Worm (Caenorhabditis elegans) whole organism, L1 larva: ENCODE results near the gene C49F5.7.
"Not testable (repeated sequence)": the region's sequence is repeated elsewhere in the genome, so short reads cannot be mapped to it uniquely, and the experiment has no call there.

Source experiments
- C04F5.9 ChIP-seq: sonication (generic microtip); optimal IDR thresholded peaks from 2 replicates; lab custom pipeline; 2016; ENCODE audit warnings: missing genetic modification characterization, missing compliant biosample characterization
- aha-1 ChIP-seq: fragments of 150-350 bp; optimal IDR thresholded peaks from 2 replicates; lab custom pipeline; 2014; ENCODE audit warnings: missing biosample characterization, missing genetic modification characterization
- alr-1 ChIP-seq: fragments of 200-800 bp; sonication (Bioruptor generic); optimal IDR thresholded peaks from 2 replicates; lab custom pipeline; 2018; ENCODE audit warnings: borderline replicate concordance, mild to moderate bottlenecking, missing genetic modification characterization, missing compliant biosample characterization
- aly-2 ChIP-seq: fragments of 150-350 bp; optimal IDR thresholded peaks from 2 replicates; lab custom pipeline; 2014; ENCODE audit warnings: missing biosample characterization, missing genetic modification characterization
- blmp-1 ChIP-seq: fragments of 150-350 bp; optimal IDR thresholded peaks from 2 replicates; lab custom pipeline; 2014; ENCODE audit warnings: missing biosample characterization, missing genetic modification characterization
- ceh-88 ChIP-seq: fragments of 200-800 bp; sonication (Bioruptor generic); IDR thresholded peaks from 2 replicates; pipeline ENCODE4 v1.3.6; 2022; ENCODE audit warnings: missing genetic modification characterization, missing compliant biosample characterization
- efl-3 ChIP-seq: fragments of 200-800 bp; sonication (Bioruptor generic); optimal IDR thresholded peaks from 2 replicates; lab custom pipeline; 2018; ENCODE audit warnings: mild to moderate bottlenecking, missing genetic modification characterization, missing compliant biosample characterization
- elt-2 ChIP-seq: sonication (generic microtip); optimal IDR thresholded peaks from 2 replicates; lab custom pipeline; 2016; ENCODE audit warnings: missing genetic modification characterization, mild to moderate bottlenecking, inconsistent platforms, missing compliant biosample characterization, missing genetic modification reagents
- elt-3 ChIP-seq, 6 experiments: fragments of 150-350 bp in 1 of 6; sonication (generic microtip); optimal IDR thresholded peaks; 2 replicates each; lab custom pipeline; 2017 to 2018; ENCODE audit warnings: missing biosample characterization in 6 of 6, missing genetic modification characterization in 6 of 6, inconsistent platforms in 1 of 6
- ets-5 ChIP-seq: fragments of 200-800 bp; sonication (Bioruptor generic); IDR thresholded peaks from 2 replicates; pipeline ENCODE4 v1.3.6; 2022; ENCODE audit warnings: missing genetic modification characterization, missing compliant biosample characterization
- fkh-10 ChIP-seq: sonication (generic microtip); optimal IDR thresholded peaks from 2 replicates; lab custom pipeline; 2017; ENCODE audit warnings: missing biosample characterization, missing genetic modification reagents, missing genetic modification characterization
- fkh-4 ChIP-seq: sonication (generic microtip); optimal IDR thresholded peaks from 2 replicates; lab custom pipeline; 2016; ENCODE audit warnings: missing compliant biosample characterization, missing genetic modification characterization, borderline replicate concordance
- grh-1 ChIP-seq: fragments of 200-800 bp; sonication (Bioruptor generic); IDR thresholded peaks from 2 replicates; pipeline ENCODE4 v1.3.6; 2022; ENCODE audit warnings: missing genetic modification reagents, missing genetic modification characterization, missing compliant biosample characterization
- hlh-4 ChIP-seq: sonication (generic microtip); optimal IDR thresholded peaks from 2 replicates; lab custom pipeline; 2016; ENCODE audit warnings: mild to moderate bottlenecking, missing genetic modification characterization, missing compliant biosample characterization
- irx-1 ChIP-seq: sonication (generic microtip); optimal IDR thresholded peaks from 2 replicates; lab custom pipeline; 2016; ENCODE audit warnings: missing genetic modification characterization, missing compliant biosample characterization
- lin-14 ChIP-seq: fragments of 200-800 bp; sonication (Bioruptor generic); optimal IDR thresholded peaks from 2 replicates; lab custom pipeline; 2018; ENCODE audit warnings: mild to moderate bottlenecking, missing genetic modification characterization, moderate library complexity, missing compliant biosample characterization
- lin-39 ChIP-seq: fragments of 150-350 bp; optimal IDR thresholded peaks from 2 replicates; lab custom pipeline; 2014; ENCODE audit warnings: missing biosample characterization, missing genetic modification reagents, missing genetic modification characterization
- lir-3 ChIP-seq: sonication (generic microtip); optimal IDR thresholded peaks from 2 replicates; lab custom pipeline; 2016; ENCODE audit warnings: mild to moderate bottlenecking, missing genetic modification characterization, moderate library complexity, missing compliant biosample characterization; ENCODE audit not compliant: poor library complexity
- mef-2 ChIP-seq: fragments of 150-350 bp; optimal IDR thresholded peaks from 2 replicates; lab custom pipeline; 2014; ENCODE audit warnings: missing biosample characterization, missing genetic modification characterization
- nhr-28 ChIP-seq: fragments of 150-350 bp; optimal IDR thresholded peaks from 2 replicates; lab custom pipeline; 2014; ENCODE audit warnings: missing biosample characterization, missing genetic modification characterization
- nhr-71 ChIP-seq: sonication (generic microtip); optimal IDR thresholded peaks from 2 replicates; lab custom pipeline; 2016; ENCODE audit warnings: mild to moderate bottlenecking, missing genetic modification characterization, moderate library complexity, missing compliant biosample characterization
- nhr-85 ChIP-seq: sonication (generic microtip); peaks from one replicate; lab custom pipeline; 2016; ENCODE audit warnings: missing genetic modification characterization, inconsistent platforms, missing compliant biosample characterization
- rnt-1 ChIP-seq: sonication (generic microtip); optimal IDR thresholded peaks from 2 replicates; lab custom pipeline; 2016; ENCODE audit warnings: mild to moderate bottlenecking, missing genetic modification characterization, moderate library complexity, missing compliant biosample characterization
- skn-1 ChIP-seq: fragments of 150-350 bp; optimal IDR thresholded peaks from 2 replicates; lab custom pipeline; 2014; ENCODE audit warnings: missing biosample characterization, missing genetic modification characterization
- snu-23 ChIP-seq: sonication (generic microtip); optimal IDR thresholded peaks from 2 replicates; lab custom pipeline; 2016; ENCODE audit warnings: missing genetic modification characterization, missing compliant biosample characterization
- sox-4 ChIP-seq: sonication (generic microtip); optimal IDR thresholded peaks from 2 replicates; lab custom pipeline; 2016; ENCODE audit warnings: missing genetic modification characterization, missing compliant biosample characterization
- tbx-2 ChIP-seq: sonication (generic microtip); optimal IDR thresholded peaks from 2 replicates; lab custom pipeline; 2016; ENCODE audit warnings: missing genetic modification characterization, missing compliant biosample characterization
- unc-30 ChIP-seq: sonication (generic microtip); optimal IDR thresholded peaks from 2 replicates; lab custom pipeline; 2017; ENCODE audit warnings: missing biosample characterization, missing genetic modification characterization
- unc-86 ChIP-seq: sonication (generic microtip); optimal IDR thresholded peaks from 2 replicates; lab custom pipeline; 2016; ENCODE audit warnings: missing genetic modification characterization, missing compliant biosample characterization
- unc-98 ChIP-seq: fragments of 200-800 bp; sonication (Bioruptor generic); IDR thresholded peaks from 2 replicates; pipeline ENCODE4 v1.3.6; 2022; ENCODE audit warnings: missing genetic modification characterization, missing compliant biosample characterization
- xbp-1 ChIP-seq: sonication (generic microtip); optimal IDR thresholded peaks from 2 replicates; lab custom pipeline; 2016; ENCODE audit warnings: missing genetic modification characterization, missing compliant biosample characterization

C49F5.7 gene

ce11 chrX:11955125-11955524 is 39.5 kb upstream of the C49F5.7 start, which contains the start of gene T08D10.3:
Gene T08D10.3, plus strand, starts transcription at chrX:11955425.
- TF ChIP-seq unc-86 (tag; lab: Kevin White, UChicago) (no peak), ets-5 (GFP tag; lab: Robert Waterston, UW) (no peak), aha-1 (tag; lab: Kevin White, UChicago) (no peak), aly-2 (no peak), fkh-4 (tag; lab: Kevin White, UChicago) (no peak), sox-4 (tag; lab: Kevin White, UChicago) (no peak), irx-1 (tag; lab: Kevin White, UChicago) (no peak), unc-98 (no peak)

ce11 chrX:11957246-11957645 is 37.3 kb upstream of the C49F5.7 start, which contains the start of gene T08D10.5:
Gene T08D10.5, plus strand, starts transcription at chrX:11957546.
- no peak for TF ChIP-seq ceh-88 (GFP tag; lab: Robert Waterston, UW)
- TF ChIP-seq elt-2 (tag; lab: Kevin White, UChicago): no peak
- TF ChIP-seq xbp-1 (tag; lab: Kevin White, UChicago): no peak
- no peak for TF ChIP-seq skn-1
- no peak for TF ChIP-seq tbx-2
- no peak for TF ChIP-seq lir-3 (tag; lab: Kevin White, UChicago)
- TF ChIP-seq lin-39 (tag; lab: Kevin White, UChicago): no peak
- TF ChIP-seq unc-98: no peak

ce11 chrX:11959838-11960237 is 34.7 kb upstream of the C49F5.7 start, which contains the start of gene C49F5.8:
Gene C49F5.8, plus strand, starts transcription at chrX:11960138.
- TF ChIP-seq elt-2 (tag; lab: Kevin White, UChicago) (peak; percentile 18), fkh-10 (GFP tag; lab: Kevin White, UChicago) (no peak)

- not testable (repeated sequence) for TF ChIP-seq rnt-1; hlh-4 (tag; lab: Kevin White, UChicago); efl-3
Measured at ce11 chrX:11961103-11961502, 33.5 kb upstream of the C49F5.7 start, which contains the start of gene C49F5.13. Gene C49F5.13, plus strand, starts transcription at chrX:11961403.

ce11 chrX:11962050-11962788 is 32.4 kb upstream of the C49F5.7 start:
- TF ChIP-seq elt-2 (tag; lab: Kevin White, UChicago) (peak; percentile 81), aha-1 (tag; lab: Kevin White, UChicago) (no peak), blmp-1 (peak; percentile 37), elt-3 (tag; optimal IDR thresholded peaks at IDR 0.05; lab: Kevin White, UChicago) (peak in 3 of 6 experiments; percentile 38 to 62 (median 60)), nhr-85 (tag; lab: Kevin White, UChicago) (peak; percentile 58)

- TF ChIP-seq lin-14 (GFP tag; lab: Kevin White, UChicago) (peak; percentile 40), C04F5.9 (tag; lab: Kevin White, UChicago) (no peak), skn-1 (peak; percentile 10), nhr-71 (peak; percentile 12), nhr-85 (tag; lab: Kevin White, UChicago) (peak; percentile 76), snu-23 (GFP tag; lab: Kevin White, UChicago) (peak; percentile 25), nhr-28 (no peak), unc-30 (tag; lab: Kevin White, UChicago) (no peak), alr-1 (tag; lab: Kevin White, UChicago) (no peak), grh-1 (GFP tag; lab: Robert Waterston, UW) (peak; percentile 10; the same call in 1 of the 2 replicates), mef-2 (no peak), xbp-1 (tag; lab: Kevin White, UChicago) (no peak)
Measured at ce11 chrX:11963659-11964058, 30.9 kb upstream of the C49F5.7 start.
